Worm (Caenorhabditis elegans) whole organism, young adult: ENCODE data around the gene C01G10.9.

Experiments
- B0261.1 ChIP-seq: sonication (generic microtip); optimal IDR thresholded peaks from 2 replicates; lab custom pipeline; 2016; ENCODE audit warnings: mild to moderate bottlenecking, missing genetic modification characterization, moderate library complexity, missing compliant biosample characterization
- C17E4.6 ChIP-seq: fragments of 200-800 bp; sonication (Bioruptor generic); IDR thresholded peaks from 2 replicates; pipeline ENCODE4 v1.3.6; 2022; ENCODE audit warnings: missing genetic modification reagents, missing genetic modification characterization, missing compliant biosample characterization
- D2030.7 ChIP-seq: fragments of 200-800 bp; sonication (Bioruptor generic); IDR thresholded peaks from 2 replicates; pipeline ENCODE4 v1.3.6; 2022; ENCODE audit warnings: missing genetic modification reagents, missing genetic modification characterization, missing compliant biosample characterization
- F33H1.4 ChIP-seq: fragments of 200-800 bp; sonication (Bioruptor generic); IDR thresholded peaks from 2 replicates; pipeline ENCODE4 v1.3.6; 2022; ENCODE audit warnings: missing genetic modification reagents, missing genetic modification characterization, missing compliant biosample characterization
- T07F8.4 ChIP-seq: sonication (generic microtip); optimal IDR thresholded peaks from 2 replicates; lab custom pipeline; 2016; ENCODE audit warnings: mild to moderate bottlenecking, missing genetic modification characterization, moderate library complexity, missing compliant biosample characterization
- Y53F4B.3 ChIP-seq: fragments of 200-800 bp; sonication (Bioruptor generic); IDR thresholded peaks from 2 replicates; pipeline ENCODE4 v1.3.6; 2022; ENCODE audit warnings: missing genetic modification reagents, missing genetic modification characterization, missing compliant biosample characterization
- Y56A3A.18 ChIP-seq: fragments of 200-800 bp; sonication (Bioruptor generic); IDR thresholded peaks from 2 replicates; pipeline ENCODE4 v1.3.6; 2022; ENCODE audit warnings: missing genetic modification reagents, missing genetic modification characterization, missing compliant biosample characterization
- aptf-3 ChIP-seq: fragments of 200-800 bp; sonication (Bioruptor generic); IDR thresholded peaks from 2 replicates; pipeline ENCODE4 v1.3.6; 2022; ENCODE audit warnings: missing genetic modification characterization, missing compliant biosample characterization
- bed-2 ChIP-seq: fragments of 200-800 bp; sonication (Bioruptor generic); IDR thresholded peaks from 2 replicates; pipeline ENCODE4 v1.3.6; 2022; ENCODE audit warnings: missing genetic modification reagents, missing genetic modification characterization, missing compliant biosample characterization
- cebp-1 ChIP-seq, 2 experiments: fragments of 200-800 bp in 1 of 2; sonication (Bioruptor generic) in 1 of 2; sonication (generic microtip) in 1 of 2; IDR thresholded peaks in 1 of 2; optimal IDR thresholded peaks in 1 of 2; 2 replicates each; pipeline versions ENCODE4 v1.3.6 to Lab custom; 2017 to 2022; ENCODE audit warnings: missing compliant biosample characterization in 2 of 2, missing genetic modification characterization in 2 of 2, mild to moderate bottlenecking in 1 of 2, missing genetic modification reagents in 1 of 2, moderate library complexity in 1 of 2
- ceh-27 ChIP-seq: fragments of 200-800 bp; sonication (Bioruptor generic); optimal IDR thresholded peaks from 2 replicates; lab custom pipeline; 2018; ENCODE audit warnings: mild to moderate bottlenecking, missing genetic modification characterization, moderate library complexity, missing compliant biosample characterization
- ceh-58 ChIP-seq: fragments of 200-800 bp; sonication (Bioruptor generic); IDR thresholded peaks from 2 replicates; pipeline ENCODE4 v1.3.6; 2022; ENCODE audit warnings: missing genetic modification characterization, missing compliant biosample characterization
- chd-7 ChIP-seq: sonication (generic microtip); optimal IDR thresholded peaks from 2 replicates; lab custom pipeline; 2016; ENCODE audit warnings: mild to moderate bottlenecking, missing genetic modification characterization, moderate library complexity, missing compliant biosample characterization
- dox-1 ChIP-seq: fragments of 200-800 bp; sonication (Bioruptor generic); IDR thresholded peaks from 2 replicates; pipeline ENCODE4 v1.3.6; 2022; ENCODE audit warnings: missing genetic modification reagents, missing genetic modification characterization, missing compliant biosample characterization
- dpl-1 ChIP-seq: fragments of 150-350 bp; optimal IDR thresholded peaks from 2 replicates; lab custom pipeline; 2014; ENCODE audit warnings: missing biosample characterization, missing genetic modification reagents, missing genetic modification characterization
- egrh-3 ChIP-seq: fragments of 200-800 bp; sonication (Bioruptor generic); IDR thresholded peaks from 2 replicates; pipeline ENCODE4 v1.3.6; 2022; ENCODE audit warnings: missing genetic modification reagents, missing genetic modification characterization, missing compliant biosample characterization
- ekl-4 ChIP-seq: fragments of 200-800 bp; sonication (Bioruptor generic); IDR thresholded peaks from 2 replicates; pipeline ENCODE4 v1.3.6; 2022; ENCODE audit warnings: missing genetic modification reagents, missing genetic modification characterization, missing compliant biosample characterization
- gei-17 ChIP-seq: fragments of 200-800 bp; sonication (Bioruptor generic); optimal IDR thresholded peaks from 2 replicates; lab custom pipeline; 2018; ENCODE audit warnings: mild to moderate bottlenecking, missing genetic modification characterization, missing compliant biosample characterization
- hlh-12 ChIP-seq: sonication (generic microtip); optimal IDR thresholded peaks from 2 replicates; lab custom pipeline; 2016; ENCODE audit warnings: missing genetic modification characterization, missing compliant biosample characterization
- hmg-1.2 ChIP-seq: fragments of 200-800 bp; sonication (Bioruptor generic); IDR thresholded peaks from 2 replicates; pipeline ENCODE4 v1.3.6; 2022; ENCODE audit warnings: missing genetic modification reagents, missing genetic modification characterization, missing compliant biosample characterization
- lag-1 ChIP-seq: fragments of 200-800 bp; sonication (Bioruptor generic); IDR thresholded peaks from 2 replicates; pipeline ENCODE4 v1.3.6; 2022; ENCODE audit warnings: missing genetic modification reagents, missing genetic modification characterization, missing compliant biosample characterization
- let-526 ChIP-seq: fragments of 200-800 bp; sonication (Bioruptor generic); IDR thresholded peaks from 2 replicates; pipeline ENCODE4 v1.3.6; 2022; ENCODE audit warnings: missing genetic modification reagents, missing genetic modification characterization, missing compliant biosample characterization
- lin-35 ChIP-seq, 3 experiments: fragments of 150-350 bp in 2 of 3; sonication (generic microtip) in 1 of 3; optimal IDR thresholded peaks; 2 replicates each; lab custom pipeline; 2014 to 2018; ENCODE audit warnings: missing biosample characterization in 3 of 3, missing genetic modification characterization in 3 of 3, missing genetic modification reagents in 3 of 3
- lin-54 ChIP-seq: fragments of 200-800 bp; sonication (Bioruptor generic); optimal IDR thresholded peaks from 2 replicates; lab custom pipeline; 2018; ENCODE audit warnings: mild to moderate bottlenecking, missing genetic modification characterization, missing compliant biosample characterization
- lsl-1 ChIP-seq: fragments of 200-800 bp; sonication (Bioruptor generic); optimal IDR thresholded peaks from 2 replicates; lab custom pipeline; 2018; ENCODE audit warnings: mild to moderate bottlenecking, missing genetic modification characterization, moderate library complexity, missing compliant biosample characterization
- madf-3 ChIP-seq: fragments of 200-800 bp; sonication (Bioruptor generic); IDR thresholded peaks from 2 replicates; pipeline ENCODE4 v1.3.6; 2022; ENCODE audit warnings: missing genetic modification reagents, missing genetic modification characterization, missing compliant biosample characterization
- madf-6 ChIP-seq: fragments of 200-800 bp; sonication (Bioruptor generic); IDR thresholded peaks from 2 replicates; pipeline ENCODE4 v1.3.6; 2022; ENCODE audit warnings: missing genetic modification reagents, missing genetic modification characterization, missing compliant biosample characterization
- madf-8 ChIP-seq: fragments of 200-800 bp; sonication (Bioruptor generic); conservative IDR thresholded peaks from 2 replicates; pipeline ENCODE4 v1.3.6; 2022; ENCODE audit warnings: missing genetic modification reagents, missing genetic modification characterization, missing compliant biosample characterization
- mcd-1 ChIP-seq: fragments of 200-800 bp; sonication (Bioruptor generic); IDR thresholded peaks from 2 replicates; pipeline ENCODE4 v1.3.6; 2022; ENCODE audit warnings: missing genetic modification reagents, missing genetic modification characterization, missing compliant biosample characterization
- mes-4 ChIP-seq: sonication (generic microtip); optimal IDR thresholded peaks from 2 replicates; lab custom pipeline; 2016; ENCODE audit warnings: missing genotype, missing genetic modification characterization, missing compliant biosample characterization
- nfyb-1 ChIP-seq: fragments of 200-800 bp; sonication (Bioruptor generic); IDR thresholded peaks from 2 replicates; pipeline ENCODE4 v1.3.6; 2022; ENCODE audit warnings: missing genetic modification reagents, missing genetic modification characterization, missing compliant biosample characterization
- nhr-80 ChIP-seq: sonication (generic microtip); optimal IDR thresholded peaks from 2 replicates; lab custom pipeline; 2016; ENCODE audit warnings: missing genetic modification characterization, missing compliant biosample characterization
- pbrm-1 ChIP-seq: fragments of 200-800 bp; sonication (Bioruptor generic); IDR thresholded peaks from 2 replicates; pipeline ENCODE4 v1.3.6; 2022; ENCODE audit warnings: missing genetic modification reagents, missing genetic modification characterization, missing compliant biosample characterization
- repo-1 ChIP-seq: sonication (generic microtip); optimal IDR thresholded peaks from 2 replicates; lab custom pipeline; 2017; ENCODE audit warnings: mild to moderate bottlenecking, missing genetic modification characterization, missing compliant biosample characterization
- sea-2 ChIP-seq: fragments of 200-800 bp; sonication (Bioruptor generic); IDR thresholded peaks from 2 replicates; pipeline ENCODE4 v1.3.6; 2022; ENCODE audit warnings: missing genetic modification characterization, missing compliant biosample characterization
- snpc-3.4 ChIP-seq: sonication (generic microtip); optimal IDR thresholded peaks from 2 replicates; lab custom pipeline; 2017; ENCODE audit warnings: missing genetic modification characterization, mild to moderate bottlenecking, missing compliant biosample characterization, antibody characterized with exemption, moderate library complexity, missing genotype, missing genetic modification reagents
- tbx-9 ChIP-seq: sonication (generic microtip); optimal IDR thresholded peaks from 2 replicates; lab custom pipeline; 2016; ENCODE audit warnings: borderline replicate concordance, missing genetic modification characterization, inconsistent platforms, missing compliant biosample characterization
- unc-130 ChIP-seq: sonication (generic microtip); optimal IDR thresholded peaks from 2 replicates; lab custom pipeline; 2016; ENCODE audit warnings: missing genetic modification reagents, missing genetic modification characterization, missing compliant biosample characterization
- unc-62 ChIP-seq: fragments of 150-350 bp; optimal IDR thresholded peaks from 2 replicates; lab custom pipeline; 2014; ENCODE audit warnings: missing biosample characterization, missing genetic modification reagents, missing genetic modification characterization
- zfh-2 ChIP-seq: fragments of 200-800 bp; sonication (Bioruptor generic); conservative IDR thresholded peaks from 2 replicates; pipeline ENCODE4 v1.3.6; 2022; ENCODE audit warnings: missing genetic modification reagents, missing genetic modification characterization, missing compliant biosample characterization
- ztf-18 ChIP-seq: sonication (generic microtip); optimal IDR thresholded peaks from 2 replicates; lab custom pipeline; 2016; ENCODE audit warnings: missing genotype, mild to moderate bottlenecking, missing genetic modification characterization, missing compliant biosample characterization
- ztf-26 ChIP-seq: sonication (generic microtip); optimal IDR thresholded peaks from 2 replicates; lab custom pipeline; 2017; ENCODE audit warnings: missing genetic modification characterization, missing compliant biosample characterization
- ztf-6 ChIP-seq: fragments of 200-800 bp; sonication (Bioruptor generic); IDR thresholded peaks from 2 replicates; pipeline ENCODE4 v1.3.6; 2022; ENCODE audit warnings: missing genetic modification reagents, missing genetic modification characterization, missing compliant biosample characterization

The C01G10.9 gene

DNA sequence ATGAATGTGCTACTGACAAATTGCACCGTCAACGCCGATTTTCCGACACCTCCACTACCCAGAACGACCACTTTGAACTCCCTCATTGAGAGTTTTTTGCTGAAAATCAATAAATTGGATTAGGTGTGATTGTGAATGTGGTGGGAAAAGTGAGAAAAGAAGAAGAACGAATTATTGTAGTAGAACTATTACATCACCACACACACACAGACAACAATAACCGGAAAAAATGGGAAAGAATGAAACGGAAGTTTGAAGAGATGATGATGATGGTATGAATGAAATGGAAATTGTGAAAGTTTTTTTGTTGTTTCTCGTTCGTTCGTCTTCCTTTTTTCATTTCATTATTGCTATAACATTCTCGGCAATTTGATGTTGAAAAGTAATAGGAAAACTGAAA, 18.3 kb upstream of the C01G10.9 start, which contains the start of gene rap-2:
Gene rap-2, minus strand, starts transcription at position 101 of the 400 bp plus-strand sequence.
- TF ChIP-seq repo-1 (tag; lab: Kevin White, UChicago) (no peak), D2030.7 (GFP tag; lab: Robert Waterston, UW) (no peak), hlh-12 (tag; lab: Kevin White, UChicago) (no peak), mes-4 (tag; lab: Kevin White, UChicago) (no peak), let-526 (GFP tag; lab: Robert Waterston, UW) (no peak), ztf-26 (tag; lab: Kevin White, UChicago) (no peak), ztf-18 (tag; lab: Kevin White, UChicago) (no peak), hmg-1.2 (GFP tag; lab: Robert Waterston, UW) (no peak), snpc-3.4 (tag; lab: Kevin White, UChicago) (no peak), ekl-4 (GFP tag; lab: Robert Waterston, UW) (no peak)

DNA sequence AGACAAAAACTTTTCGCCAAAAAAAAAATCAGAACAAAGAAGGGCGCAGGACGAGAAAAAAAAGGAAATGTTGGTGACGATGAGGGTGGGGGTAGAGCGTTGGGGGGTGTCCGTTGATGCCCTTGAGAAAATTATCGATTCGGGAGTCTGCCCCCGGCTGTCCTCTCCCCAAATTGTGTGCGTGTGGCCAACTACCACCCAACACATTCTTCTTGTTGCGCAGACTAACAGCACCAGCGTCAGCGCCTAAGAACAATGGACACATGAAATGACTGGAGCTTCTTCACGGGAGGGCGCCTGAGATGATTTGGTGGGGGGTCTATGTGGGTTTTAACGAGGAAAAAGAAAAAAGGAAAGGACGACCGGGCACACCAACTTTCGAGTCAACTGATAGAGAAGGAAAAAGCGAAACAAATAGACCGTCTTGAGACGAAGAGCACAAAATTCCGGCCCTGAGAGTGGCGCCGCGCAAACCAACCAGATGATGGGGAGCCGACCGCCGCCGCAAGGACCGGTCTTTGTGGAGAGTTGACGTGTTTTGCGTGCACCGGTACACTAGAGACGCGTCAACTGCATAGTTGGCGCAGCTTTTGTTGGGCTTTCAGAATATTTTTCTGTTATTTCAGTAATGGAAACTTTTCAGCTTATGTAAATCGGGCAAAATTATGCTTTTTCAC, 17.1 kb upstream of the C01G10.9 start, which contains the start of gene C25D7.9:
Gene C25D7.9, plus strand, starts transcription at position 68 of the 677 bp plus-strand sequence.
- no peak for TF ChIP-seq hmg-1.2 (GFP tag; lab: Robert Waterston, UW)
- no peak for TF ChIP-seq cebp-1 (GFP tag; IDR thresholded peaks at IDR 0.05; lab: Robert Waterston, UW)
- TF ChIP-seq cebp-1 (tag; optimal IDR thresholded peaks at IDR 0.05; lab: Kevin White, UChicago): peak; percentile 22
- TF ChIP-seq bed-2 (GFP tag; lab: Robert Waterston, UW): no peak
- TF ChIP-seq mcd-1 (GFP tag; lab: Robert Waterston, UW): peak; percentile 42; the same call in 1 of the 2 replicates
- peak; percentile 62 for TF ChIP-seq dox-1 (GFP tag; lab: Robert Waterston, UW)
- TF ChIP-seq egrh-3 (GFP tag; lab: Robert Waterston, UW): 0 out of 2 replicates have a peak, but pooled peaks have one; percentile 11
- TF ChIP-seq zfh-2 (GFP tag; lab: Robert Waterston, UW): peak; percentile 89
- peak; percentile 84 for TF ChIP-seq ztf-18 (tag; lab: Kevin White, UChicago)

DNA sequence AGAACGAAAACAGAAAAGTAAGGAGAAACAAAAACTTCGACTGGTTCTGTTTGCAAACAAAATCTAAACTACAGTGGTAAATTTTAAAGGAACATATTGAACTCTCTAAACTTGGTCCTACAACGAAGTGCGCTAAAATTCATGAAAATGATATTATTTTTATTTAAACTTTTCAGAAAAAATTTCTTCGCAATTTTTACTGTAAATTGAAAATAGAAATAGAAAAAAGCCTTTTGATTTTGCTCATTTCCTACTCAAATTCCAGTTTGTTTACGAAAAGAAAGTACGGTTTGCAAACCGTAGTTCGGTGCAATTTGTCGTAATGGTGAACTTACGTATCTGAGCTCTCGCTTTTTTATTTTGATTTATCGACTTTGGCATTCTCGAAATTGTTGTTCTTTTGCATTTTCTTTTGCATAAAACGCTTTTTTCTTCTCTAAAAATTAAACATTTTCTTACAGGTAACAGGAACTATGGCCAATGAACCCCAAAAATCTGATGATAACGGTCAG, 16.4 kb upstream of the C01G10.9 start, which contains the start of gene otub-1:
Gene otub-1, plus strand, starts transcription at position 462 of the 512 bp plus-strand sequence.
- TF ChIP-seq lin-54 (GFP tag; lab: Kevin White, UChicago) (no peak), pbrm-1 (GFP tag; lab: Robert Waterston, UW) (no peak), ceh-58 (GFP tag; lab: Robert Waterston, UW) (no peak), gei-17 (no peak), ceh-27 (GFP tag; lab: Kevin White, UChicago) (no peak), madf-3 (GFP tag; lab: Robert Waterston, UW) (no peak), chd-7 (tag; lab: Kevin White, UChicago) (no peak), madf-6 (GFP tag; lab: Robert Waterston, UW) (no peak; the same call in none of the 2 replicates), D2030.7 (GFP tag; lab: Robert Waterston, UW) (peak; percentile 42; the same call in 1 of the 2 replicates), lag-1 (GFP tag; lab: Robert Waterston, UW) (no peak), lsl-1 (GFP tag; lab: Kevin White, UChicago) (peak; percentile 97), lin-35 (GFP tag; optimal IDR thresholded peaks at IDR 0.05; lab: Kevin White, UChicago) (no peak), nfyb-1 (no peak), ztf-18 (tag; lab: Kevin White, UChicago) (no peak), aptf-3 (no peak), B0261.1 (tag; lab: Kevin White, UChicago) (no peak), F33H1.4 (GFP tag; lab: Robert Waterston, UW) (peak; percentile 76), C17E4.6 (GFP tag; lab: Robert Waterston, UW) (no peak), T07F8.4 (no peak), dpl-1 (GFP tag; lab: Kevin White, UChicago) (no peak), madf-8 (GFP tag; lab: Robert Waterston, UW) (peak; percentile 25; the same call in 1 of the 2 replicates), unc-130 (peak; percentile 47), tbx-9 (tag; lab: Kevin White, UChicago) (no peak), nhr-80 (no peak), sea-2 (GFP tag; lab: Robert Waterston, UW) (no peak), Y53F4B.3 (no peak), unc-62 (GFP tag; lab: Kevin White, UChicago) (no peak), ztf-6 (no peak), Y56A3A.18 (GFP tag; lab: Robert Waterston, UW) (no peak)
